Fruit fly (Drosophila melanogaster) whole organism, embryonic: ENCODE data around the gene Vm32E.

Experiments used
- CG10366 ChIP-seq: fragments of 200-800 bp; sonication (Bioruptor generic); IDR thresholded peaks from 2 replicates; pipeline ENCODE4 v1.3.6; 2022; ENCODE audit warnings: missing biosample characterization, missing genetic modification characterization
- CG12769 ChIP-seq: fragments of 200-800 bp; sonication (Bioruptor generic); optimal IDR thresholded peaks from 2 replicates; lab custom pipeline; 2019; ENCODE audit warnings: missing biosample characterization, mild to moderate bottlenecking, missing genetic modification characterization, moderate library complexity
- CG13624 ChIP-seq: fragments of 200-800 bp; sonication (Bioruptor generic); optimal IDR thresholded peaks from 2 replicates; lab custom pipeline; 2016; ENCODE audit warnings: missing biosample characterization, missing genetic modification characterization
- CG13894 ChIP-seq: fragments of 200-800 bp; sonication (Bioruptor generic); optimal IDR thresholded peaks from 3 replicates; lab custom pipeline; 2018; ENCODE audit warnings: missing biosample characterization, mild to moderate bottlenecking, missing genetic modification characterization, moderate library complexity
- CG14667 ChIP-seq: fragments of 200-800 bp; sonication (Bioruptor generic); IDR thresholded peaks from 2 replicates; pipeline ENCODE4 v1.3.6; 2022; ENCODE audit warnings: missing biosample characterization, missing genetic modification characterization
- CG17568 ChIP-seq: fragments of 200-800 bp; sonication (Bioruptor generic); optimal IDR thresholded peaks from 2 replicates; lab custom pipeline; 2018; ENCODE audit warnings: missing biosample characterization, mild to moderate bottlenecking, missing genetic modification characterization, moderate library complexity
- CG18764 ChIP-seq: fragments of 200-800 bp; sonication (Bioruptor generic); optimal IDR thresholded peaks from 3 replicates; lab custom pipeline; 2016; ENCODE audit warnings: missing biosample characterization, missing genetic modification characterization
- CG2129 ChIP-seq: fragments of 200-800 bp; sonication (Bioruptor generic); IDR thresholded peaks from 2 replicates; pipeline ENCODE4 v1.3.6; 2022; ENCODE audit warnings: missing biosample characterization, missing genetic modification characterization; ENCODE audit not compliant: partially characterized antibody
- CG2202 ChIP-seq: fragments of 200-800 bp; sonication (Bioruptor generic); optimal IDR thresholded peaks from 2 replicates; lab custom pipeline; 2018; ENCODE audit warnings: missing biosample characterization, mild to moderate bottlenecking, missing genetic modification characterization
- CG2875 ChIP-seq: fragments of 200-800 bp; sonication (Bioruptor generic); optimal IDR thresholded peaks from 2 replicates; lab custom pipeline; 2017; ENCODE audit warnings: missing biosample characterization, mild to moderate bottlenecking, missing genetic modification characterization, missing genetic modification reagents
- CG2889 ChIP-seq: fragments of 200-800 bp; sonication (Bioruptor generic); IDR thresholded peaks from 3 replicates; pipeline ENCODE4 v1.3.6; 2022; ENCODE audit warnings: missing biosample characterization, missing genetic modification characterization
- CG30020 ChIP-seq: fragments of 200-800 bp; optimal IDR thresholded peaks from 2 replicates; lab custom pipeline; 2019; ENCODE audit warnings: missing biosample characterization, mild to moderate bottlenecking, missing genetic modification characterization, moderate library complexity
- CG31224 ChIP-seq: fragments of 200-800 bp; sonication (Bioruptor generic); IDR thresholded peaks from 2 replicates; pipeline ENCODE4 v1.3.6; 2022; ENCODE audit warnings: missing biosample characterization, missing genetic modification characterization
- CG31365 ChIP-seq: fragments of 200-800 bp; sonication (Bioruptor generic); optimal IDR thresholded peaks from 2 replicates; lab custom pipeline; 2018; ENCODE audit warnings: missing biosample characterization, mild to moderate bottlenecking, missing genetic modification characterization
- CG3163 ChIP-seq: fragments of 200-800 bp; sonication (Bioruptor generic); optimal IDR thresholded peaks from 3 replicates; lab custom pipeline; 2016; ENCODE audit warnings: missing biosample characterization, missing genetic modification characterization
- CG5953 ChIP-seq: fragments of 200-800 bp; sonication (Bioruptor generic); IDR thresholded peaks from 2 replicates; pipeline ENCODE4 v1.3.6; 2022; ENCODE audit warnings: missing biosample characterization, missing genetic modification characterization
- CG6791 ChIP-seq: fragments of 200-800 bp; sonication (Bioruptor generic); IDR thresholded peaks from 3 replicates; pipeline ENCODE4 v1.3.6; 2022; ENCODE audit warnings: missing biosample characterization, missing genetic modification characterization; ENCODE audit not compliant: partially characterized antibody
- CG7372 ChIP-seq: fragments of 200-800 bp; sonication (Bioruptor generic); IDR thresholded peaks from 2 replicates; pipeline ENCODE4 v1.3.6; 2022; ENCODE audit warnings: missing biosample characterization, missing genetic modification characterization
- CG7839 ChIP-seq: fragments of 200-800 bp; sonication (Bioruptor generic); optimal IDR thresholded peaks from 3 replicates; lab custom pipeline; 2018; ENCODE audit warnings: missing biosample characterization, mild to moderate bottlenecking, missing genetic modification characterization, moderate library complexity
- CG8359 ChIP-seq: fragments of 200-800 bp; sonication (Bioruptor generic); optimal IDR thresholded peaks from 2 replicates; lab custom pipeline; 2017; ENCODE audit warnings: missing biosample characterization, mild to moderate bottlenecking, missing genetic modification characterization, borderline replicate concordance
- CTCF ChIP-seq: fragments of 200-800 bp; sonication (Bioruptor generic); optimal IDR thresholded peaks from 2 replicates; lab custom pipeline; 2017; ENCODE audit warnings: missing biosample characterization, mild to moderate bottlenecking, missing genetic modification characterization, moderate library complexity
- CoRest ChIP-seq: fragments of 200-800 bp; sonication (Bioruptor generic); optimal IDR thresholded peaks from 3 replicates; lab custom pipeline; 2018; ENCODE audit warnings: missing biosample characterization, mild to moderate bottlenecking, missing genetic modification characterization, moderate library complexity
- Dad ChIP-seq: fragments of 200-800 bp; sonication (Bioruptor generic); optimal IDR thresholded peaks from 3 replicates; lab custom pipeline; 2016; ENCODE audit warnings: missing biosample characterization, missing genetic modification characterization
- Deaf1 ChIP-seq: fragments of 200-800 bp; optimal IDR thresholded peaks from 3 replicates; lab custom pipeline; 2019; ENCODE audit warnings: missing biosample characterization, mild to moderate bottlenecking, missing genetic modification characterization, moderate library complexity
- ERR ChIP-seq: fragments of 200-800 bp; sonication (Bioruptor generic); optimal IDR thresholded peaks from 2 replicates; lab custom pipeline; 2016; ENCODE audit warnings: missing biosample characterization, missing genetic modification characterization
- Gug ChIP-seq: fragments of 200-800 bp; sonication (Bioruptor generic); IDR thresholded peaks from 4 replicates; pipeline ENCODE4 v1.3.6; 2022; ENCODE audit warnings: missing biosample characterization, missing genetic modification characterization
- Med ChIP-seq: fragments of 200-800 bp; sonication (Bioruptor generic); peaks from one replicate; lab custom pipeline; 2016; ENCODE audit warnings: missing biosample characterization, missing genetic modification characterization, mild to moderate bottlenecking, inconsistent platforms, moderate library complexity
- Mes4 ChIP-seq: fragments of 200-800 bp; sonication (Bioruptor generic); optimal IDR thresholded peaks from 2 replicates; lab custom pipeline; 2016; ENCODE audit warnings: missing biosample characterization, missing genetic modification characterization
- Optix ChIP-seq: fragments of 200-800 bp; sonication (Bioruptor generic); IDR thresholded peaks from 3 replicates; pipeline ENCODE4 v1.3.6; 2022; ENCODE audit warnings: missing biosample characterization, missing genetic modification characterization
- Ravus ChIP-seq: fragments of 200-800 bp; sonication (Bioruptor generic); IDR thresholded peaks from 2 replicates; pipeline ENCODE4 v1.3.6; 2022; ENCODE audit warnings: missing biosample characterization, missing genetic modification characterization
- Sox100B ChIP-seq: fragments of 200-800 bp; sonication (Bioruptor generic); optimal IDR thresholded peaks from 3 replicates; lab custom pipeline; 2018; ENCODE audit warnings: missing biosample characterization, mild to moderate bottlenecking, missing genetic modification characterization
- Xbp1 ChIP-seq: fragments of 200-800 bp; sonication (Bioruptor generic); optimal IDR thresholded peaks from 3 replicates; lab custom pipeline; 2016; ENCODE audit warnings: missing biosample characterization, mild to moderate bottlenecking, missing genetic modification characterization
- ap ChIP-seq: fragments of 200-800 bp; sonication (Bioruptor generic); IDR thresholded peaks from 2 replicates; pipeline ENCODE4 v1.3.6; 2022; ENCODE audit warnings: missing biosample characterization, missing genetic modification characterization
- az2 ChIP-seq: fragments of 200-800 bp; sonication (Bioruptor generic); optimal IDR thresholded peaks from 3 replicates; lab custom pipeline; 2016; ENCODE audit warnings: missing biosample characterization, missing genetic modification characterization
- caup ChIP-seq: fragments of 200-800 bp; sonication (Bioruptor generic); optimal IDR thresholded peaks from 3 replicates; lab custom pipeline; 2017; ENCODE audit warnings: missing biosample characterization, mild to moderate bottlenecking, missing genetic modification characterization, moderate library complexity; ENCODE audit not compliant: severe bottlenecking
- cg ChIP-seq: fragments of 200-800 bp; sonication (Bioruptor generic); optimal IDR thresholded peaks from 3 replicates; lab custom pipeline; 2019; ENCODE audit warnings: missing biosample characterization, mild to moderate bottlenecking, missing genetic modification characterization, moderate library complexity
- cwo ChIP-seq: fragments of 200-800 bp; sonication (Bioruptor generic); optimal IDR thresholded peaks from 3 replicates; lab custom pipeline; 2017; ENCODE audit warnings: missing biosample characterization, missing genetic modification characterization, mild to moderate bottlenecking, moderate library complexity, missing genetic modification reagents
- ewg ChIP-seq: fragments of 200-800 bp; sonication (Bioruptor generic); optimal IDR thresholded peaks from 3 replicates; lab custom pipeline; 2017; ENCODE audit warnings: mild to moderate bottlenecking, missing biosample characterization, missing genetic modification reagents, missing genetic modification characterization
- insv ChIP-seq, 2 experiments: fragments of 200-800 bp; sonication (Bioruptor generic); optimal IDR thresholded peaks; 3 replicates each; lab custom pipeline; 2016 to 2018; ENCODE audit warnings: missing biosample characterization in 2 of 2, missing genetic modification characterization in 2 of 2
- knrl ChIP-seq: fragments of 200-800 bp; sonication (Bioruptor generic); IDR thresholded peaks from 3 replicates; pipeline ENCODE4 v1.3.6; 2022; ENCODE audit warnings: missing biosample characterization, missing genetic modification characterization; ENCODE audit not compliant: partially characterized antibody
- lbe ChIP-seq: fragments of 200-800 bp; sonication (Bioruptor generic); optimal IDR thresholded peaks from 2 replicates; lab custom pipeline; 2016; ENCODE audit warnings: missing biosample characterization, mild to moderate bottlenecking, missing genetic modification characterization
- mld ChIP-seq: fragments of 200-800 bp; sonication (Bioruptor generic); IDR thresholded peaks from 3 replicates; pipeline ENCODE4 v1.3.6; 2022; ENCODE audit warnings: missing biosample characterization, missing genetic modification characterization; ENCODE audit not compliant: partially characterized antibody
- onecut ChIP-seq: fragments of 200-800 bp; sonication (Bioruptor generic); IDR thresholded peaks from 2 replicates; pipeline ENCODE4 v1.3.6; 2022; ENCODE audit warnings: missing biosample characterization, missing genetic modification characterization
- pros ChIP-seq: fragments of 200-800 bp; sonication (Bioruptor generic); optimal IDR thresholded peaks from 3 replicates; lab custom pipeline; 2019; ENCODE audit warnings: missing biosample characterization, mild to moderate bottlenecking, missing genetic modification characterization, moderate library complexity
- sim ChIP-seq: fragments of 200-800 bp; sonication (Bioruptor generic); IDR thresholded peaks from 2 replicates; pipeline ENCODE4 v1.3.6; 2022; ENCODE audit warnings: missing biosample characterization, missing genetic modification characterization
- slp2 ChIP-seq: fragments of 200-800 bp; sonication (Bioruptor generic); optimal IDR thresholded peaks from 2 replicates; lab custom pipeline; 2016; ENCODE audit warnings: missing biosample characterization, missing genetic modification characterization
- sob ChIP-seq: fragments of 200-800 bp; sonication (Bioruptor generic); IDR thresholded peaks from 2 replicates; pipeline ENCODE4 v1.3.6; 2022; ENCODE audit warnings: missing biosample characterization, missing genetic modification characterization
- sug ChIP-seq: fragments of 200-800 bp; optimal IDR thresholded peaks from 2 replicates; lab custom pipeline; 2019; ENCODE audit warnings: missing biosample characterization, mild to moderate bottlenecking, missing genetic modification characterization, moderate library complexity
- tio ChIP-seq: fragments of 200-800 bp; sonication (Bioruptor generic); optimal IDR thresholded peaks from 2 replicates; lab custom pipeline; 2017; ENCODE audit warnings: missing biosample characterization, missing genetic modification characterization, inconsistent platforms
- trh ChIP-seq: fragments of 200-800 bp; sonication (Bioruptor generic); optimal IDR thresholded peaks from 2 replicates; lab custom pipeline; 2016; ENCODE audit warnings: missing biosample characterization, missing genetic modification characterization
- vfl ChIP-seq: fragments of 200-800 bp; sonication (Bioruptor generic); optimal IDR thresholded peaks from 2 replicates; lab custom pipeline; 2016; ENCODE audit warnings: missing biosample characterization, missing genetic modification characterization
- zen ChIP-seq: fragments of 200-800 bp; sonication (Bioruptor generic); optimal IDR thresholded peaks from 3 replicates; lab custom pipeline; 2018; ENCODE audit warnings: missing biosample characterization, mild to moderate bottlenecking, missing genetic modification characterization, moderate library complexity

The Vm32E gene

dm6 chr2L:11167997-11168396 is 3.5 kb downstream of the Vm32E start (continued):
- TF ChIP-seq CG13624 (GFP tag; lab: Kevin White, UChicago) (no peak), ap (no peak), CG10366 (GFP tag; lab: Robert Waterston, UW) (no peak), ewg (GFP tag; lab: Kevin White, UChicago) (peak; percentile 22), CG8359 (GFP tag; lab: Kevin White, UChicago) (no peak), caup (GFP tag; lab: Kevin White, UChicago) (no peak), CG5953 (GFP tag; lab: Robert Waterston, UW) (no peak), CG2889 (no peak), onecut (GFP tag; lab: Robert Waterston, UW) (peak; percentile 99), az2 (GFP tag; lab: Kevin White, UChicago) (no peak), Ravus (GFP tag; lab: Robert Waterston, UW) (no peak), cwo (GFP tag; lab: Kevin White, UChicago) (no peak), CoRest (tag; lab: Kevin White, UChicago) (no peak), trh (GFP tag; lab: Kevin White, UChicago) (no peak), cg (GFP tag; lab: Kevin White, UChicago) (peak; percentile 69), CG14667 (GFP tag; lab: Robert Waterston, UW) (no peak), pros (GFP tag; lab: Kevin White, UChicago) (no peak), slp2 (GFP tag; lab: Kevin White, UChicago) (no peak), lbe (GFP tag; lab: Kevin White, UChicago) (no peak), vfl (GFP tag; lab: Kevin White, UChicago) (no peak), CG6791 (GFP tag; lab: Robert Waterston, UW) (0 out of 3 replicates have a peak, but pooled peaks have one; percentile 49), CG2875 (GFP tag; lab: Kevin White, UChicago) (no peak), tio (GFP tag; lab: Kevin White, UChicago) (no peak), Med (GFP tag; lab: Kevin White, UChicago) (peak; percentile 52), Xbp1 (no peak), CG17568 (no peak), CG18764 (GFP tag; lab: Kevin White, UChicago) (no peak), CG30020 (tag; lab: Kevin White, UChicago) (no peak), ERR (GFP tag; lab: Kevin White, UChicago) (no peak), insv (GFP tag; optimal IDR thresholded peaks at IDR 0.05; lab: Kevin White, UChicago) (no peak), CG2202 (tag; lab: Kevin White, UChicago) (no peak), CG3163 (GFP tag; lab: Kevin White, UChicago) (no peak), Gug (GFP tag; lab: Robert Waterston, UW) (no peak), mld (GFP tag; lab: Robert Waterston, UW) (no peak), Deaf1 (tag; lab: Kevin White, UChicago) (no peak), knrl (GFP tag; lab: Robert Waterston, UW) (0 out of 3 replicates have a peak, but pooled peaks have one; percentile 31), CG12769 (tag; lab: Kevin White, UChicago) (no peak), sug (tag; lab: Kevin White, UChicago) (no peak), Mes4 (no peak), sob (GFP tag; lab: Robert Waterston, UW) (no peak), sim (GFP tag; lab: Robert Waterston, UW) (no peak), CG7372 (no peak), Sox100B (GFP tag; lab: Kevin White, UChicago) (no peak), CTCF (GFP tag; lab: Kevin White, UChicago) (no peak), CG2129 (no peak), Dad (GFP tag; lab: Kevin White, UChicago) (no peak), CG31365 (no peak), zen (tag; lab: Kevin White, UChicago) (no peak), Optix (GFP tag; lab: Robert Waterston, UW) (no peak), CG7839 (tag; lab: Kevin White, UChicago) (no peak), CG13894 (tag; lab: Kevin White, UChicago) (no peak), CG31224 (GFP tag; lab: Robert Waterston, UW) (no peak)
